Worm (Caenorhabditis elegans) whole organism, L3 larva: ENCODE measurements around the gene F14H3.12.

Experiments
- aly-2 ChIP-seq: fragments of 150-350 bp; optimal IDR thresholded peaks from 2 replicates; lab custom pipeline; 2014; ENCODE audit warnings: missing biosample characterization, missing genetic modification characterization
- egl-27 ChIP-seq: sonication (generic microtip); optimal IDR thresholded peaks from 4 replicates; lab custom pipeline; 2017; ENCODE audit warnings: missing biosample characterization, missing genetic modification reagents, missing genetic modification characterization
- egl-5 ChIP-seq: fragments of 150-350 bp; optimal IDR thresholded peaks from 2 replicates; lab custom pipeline; 2017; ENCODE audit warnings: missing biosample characterization, missing genetic modification reagents, missing genetic modification characterization, inconsistent platforms
- elt-1 ChIP-seq: fragments of 150-350 bp; optimal IDR thresholded peaks from 2 replicates; lab custom pipeline; 2014; ENCODE audit warnings: missing biosample characterization, missing genetic modification characterization
- elt-2 ChIP-seq: sonication (generic microtip); optimal IDR thresholded peaks from 2 replicates; lab custom pipeline; 2016; ENCODE audit warnings: missing genetic modification reagents, mild to moderate bottlenecking, missing genetic modification characterization, missing compliant biosample characterization
- elt-3 ChIP-seq, 3 experiments: fragments of 150-350 bp in 1 of 3; sonication (generic microtip) in 2 of 3; optimal IDR thresholded peaks; 2 replicates in 2 of 3; 4 replicates in 1 of 3; lab custom pipeline; 2014 to 2017; ENCODE audit warnings: missing biosample characterization in 3 of 3, missing genetic modification characterization in 3 of 3
- fkh-2 ChIP-seq: fragments of 150-350 bp; optimal IDR thresholded peaks from 2 replicates; lab custom pipeline; 2014; ENCODE audit warnings: missing biosample characterization, missing genetic modification reagents, missing genetic modification characterization
- fos-1 ChIP-seq: fragments of 150-350 bp; optimal IDR thresholded peaks from 2 replicates; lab custom pipeline; 2014; ENCODE audit warnings: missing biosample characterization, missing genetic modification characterization
- mdl-1 ChIP-seq: fragments of 150-350 bp; optimal IDR thresholded peaks from 2 replicates; lab custom pipeline; 2014; ENCODE audit warnings: missing biosample characterization, missing genetic modification characterization
- nhr-23 ChIP-seq: fragments of 150-350 bp; optimal IDR thresholded peaks from 2 replicates; lab custom pipeline; 2014; ENCODE audit warnings: missing biosample characterization, missing genetic modification reagents, missing genetic modification characterization
- nhr-237 ChIP-seq: fragments of 150-350 bp; optimal IDR thresholded peaks from 2 replicates; lab custom pipeline; 2014; ENCODE audit warnings: missing biosample characterization, missing genetic modification characterization
- nhr-43 ChIP-seq: sonication (generic microtip); optimal IDR thresholded peaks from 2 replicates; lab custom pipeline; 2016; ENCODE audit warnings: mild to moderate bottlenecking, missing genetic modification characterization, missing compliant biosample characterization; ENCODE audit not compliant: poor library complexity, severe bottlenecking
- nhr-76 ChIP-seq: fragments of 150-350 bp; sonication (generic microtip); optimal IDR thresholded peaks from 5 replicates; lab custom pipeline; 2014; ENCODE audit warnings: missing biosample characterization, missing genetic modification characterization
- pqm-1 ChIP-seq: fragments of 150-350 bp; optimal IDR thresholded peaks from 2 replicates; lab custom pipeline; 2017; ENCODE audit warnings: missing biosample characterization, missing genetic modification characterization, inconsistent platforms

ce11 chrV:16120499-16120898 lies 45.4 kb upstream of the F14H3.12 start:
- no peak for TF ChIP-seq fos-1
- no peak for TF ChIP-seq egl-27 (tag; lab: Kevin White, UChicago)
- no peak for TF ChIP-seq nhr-43 (tag; lab: Kevin White, UChicago)
- no peak for TF ChIP-seq nhr-23
- no peak for TF ChIP-seq elt-3 (tag; optimal IDR thresholded peaks at IDR 0.05; lab: Kevin White, UChicago)
- no peak for TF ChIP-seq nhr-76 (tag; lab: Kevin White, UChicago)
- no peak for TF ChIP-seq egl-5 (tag; lab: Kevin White, UChicago)
- no peak for TF ChIP-seq aly-2 (tag; lab: Kevin White, UChicago)
- TF ChIP-seq fkh-2 (tag; lab: Kevin White, UChicago) = no peak
- TF ChIP-seq pqm-1 (tag; lab: Kevin White, UChicago) = no peak
- TF ChIP-seq elt-1 (tag; lab: Kevin White, UChicago) = no peak
- no peak for TF ChIP-seq mdl-1
- no peak for TF ChIP-seq elt-2 (tag; lab: Kevin White, UChicago)
- no peak for TF ChIP-seq nhr-237
